Worm (Caenorhabditis elegans) whole organism, L1 larva: ENCODE results near the gene C32D5.4.

Experiments
- C16A3.4 ChIP-seq: fragments of 150-350 bp; optimal IDR thresholded peaks from 2 replicates; lab custom pipeline; 2014; ENCODE audit warnings: missing biosample characterization, missing genetic modification characterization
- Y116A8C.19 ChIP-seq: sonication (generic microtip); optimal IDR thresholded peaks from 2 replicates; lab custom pipeline; 2016; ENCODE audit warnings: missing compliant biosample characterization, missing genetic modification characterization, borderline replicate concordance
- aha-1 ChIP-seq: fragments of 150-350 bp; optimal IDR thresholded peaks from 2 replicates; lab custom pipeline; 2014; ENCODE audit warnings: missing biosample characterization, missing genetic modification characterization
- aly-2 ChIP-seq: fragments of 150-350 bp; optimal IDR thresholded peaks from 2 replicates; lab custom pipeline; 2014; ENCODE audit warnings: missing biosample characterization, missing genetic modification characterization
- blmp-1 ChIP-seq: fragments of 150-350 bp; optimal IDR thresholded peaks from 2 replicates; lab custom pipeline; 2014; ENCODE audit warnings: missing biosample characterization, missing genetic modification characterization
- ceh-88 ChIP-seq: fragments of 200-800 bp; sonication (Bioruptor generic); IDR thresholded peaks from 2 replicates; pipeline ENCODE4 v1.3.6; 2022; ENCODE audit warnings: missing genetic modification characterization, missing compliant biosample characterization
- ceh-90 ChIP-seq: sonication (generic microtip); optimal IDR thresholded peaks from 2 replicates; lab custom pipeline; 2016; ENCODE audit warnings: missing genetic modification characterization, missing compliant biosample characterization
- dpl-1 ChIP-seq, 3 experiments: fragments of 150-350 bp in 2 of 3; sonication (generic microtip) in 1 of 3; optimal IDR thresholded peaks; 2 replicates each; lab custom pipeline; 2014 to 2017; ENCODE audit warnings: missing biosample characterization in 3 of 3, missing genetic modification characterization in 3 of 3, missing genetic modification reagents in 3 of 3
- efl-1 ChIP-seq, 4 experiments: fragments of 150-350 bp; optimal IDR thresholded peaks in 3 of 4; peaks in 1 of 4; 1 replicate in 1 of 4; 2 replicates in 3 of 4; lab custom pipeline; 2014; ENCODE audit warnings: missing biosample characterization in 2 of 4, missing genetic modification characterization in 2 of 4, missing genetic modification reagents in 2 of 4
- efl-3 ChIP-seq: fragments of 200-800 bp; sonication (Bioruptor generic); optimal IDR thresholded peaks from 2 replicates; lab custom pipeline; 2018; ENCODE audit warnings: mild to moderate bottlenecking, missing genetic modification characterization, missing compliant biosample characterization
- elt-2 ChIP-seq: sonication (generic microtip); optimal IDR thresholded peaks from 2 replicates; lab custom pipeline; 2016; ENCODE audit warnings: missing genetic modification characterization, mild to moderate bottlenecking, inconsistent platforms, missing compliant biosample characterization, missing genetic modification reagents
- elt-3 ChIP-seq, 6 experiments: fragments of 150-350 bp in 1 of 6; sonication (generic microtip); optimal IDR thresholded peaks; 2 replicates each; lab custom pipeline; 2017 to 2018; ENCODE audit warnings: missing biosample characterization in 6 of 6, missing genetic modification characterization in 6 of 6, inconsistent platforms in 1 of 6
- fkh-4 ChIP-seq: sonication (generic microtip); optimal IDR thresholded peaks from 2 replicates; lab custom pipeline; 2016; ENCODE audit warnings: missing compliant biosample characterization, missing genetic modification characterization, borderline replicate concordance
- fkh-8 ChIP-seq: sonication (generic microtip); optimal IDR thresholded peaks from 2 replicates; lab custom pipeline; 2016; ENCODE audit warnings: mild to moderate bottlenecking, missing genetic modification characterization, missing compliant biosample characterization
- fos-1 ChIP-seq: fragments of 150-350 bp; optimal IDR thresholded peaks from 2 replicates; lab custom pipeline; 2014; ENCODE audit warnings: missing biosample characterization, missing genetic modification characterization
- irx-1 ChIP-seq: sonication (generic microtip); optimal IDR thresholded peaks from 2 replicates; lab custom pipeline; 2016; ENCODE audit warnings: missing genetic modification characterization, missing compliant biosample characterization
- isw-1 ChIP-seq: fragments of 200-800 bp; sonication (Bioruptor generic); IDR thresholded peaks from 2 replicates; pipeline ENCODE4 v1.3.6; 2022; ENCODE audit warnings: missing genetic modification characterization, missing compliant biosample characterization
- lin-14 ChIP-seq: fragments of 200-800 bp; sonication (Bioruptor generic); optimal IDR thresholded peaks from 2 replicates; lab custom pipeline; 2018; ENCODE audit warnings: mild to moderate bottlenecking, missing genetic modification characterization, moderate library complexity, missing compliant biosample characterization
- lin-15B ChIP-seq: fragments of 150-350 bp; sonication (generic microtip); optimal IDR thresholded peaks from 3 replicates; lab custom pipeline; 2014; ENCODE audit warnings: missing biosample characterization, missing genetic modification characterization
- lin-35 ChIP-seq, 2 experiments: fragments of 150-350 bp; optimal IDR thresholded peaks; 2 replicates each; lab custom pipeline; 2014; ENCODE audit warnings: missing biosample characterization in 2 of 2, missing genetic modification characterization in 2 of 2, missing genetic modification reagents in 2 of 2
- lin-39 ChIP-seq: fragments of 150-350 bp; optimal IDR thresholded peaks from 2 replicates; lab custom pipeline; 2014; ENCODE audit warnings: missing biosample characterization, missing genetic modification reagents, missing genetic modification characterization
- lir-3 ChIP-seq: sonication (generic microtip); optimal IDR thresholded peaks from 2 replicates; lab custom pipeline; 2016; ENCODE audit warnings: mild to moderate bottlenecking, missing genetic modification characterization, moderate library complexity, missing compliant biosample characterization; ENCODE audit not compliant: poor library complexity
- lsy-2 ChIP-seq, 2 experiments: fragments of 150-350 bp; optimal IDR thresholded peaks; 2 replicates each; lab custom pipeline; 2014; ENCODE audit warnings: missing biosample characterization in 2 of 2, missing genetic modification characterization in 2 of 2
- mab-9 ChIP-seq: fragments of 200-800 bp; sonication (Bioruptor generic); IDR thresholded peaks from 2 replicates; pipeline ENCODE4 v1.3.6; 2022; ENCODE audit warnings: missing genetic modification reagents, missing genetic modification characterization, missing compliant biosample characterization
- mdl-1 ChIP-seq, 2 experiments: fragments of 150-350 bp; optimal IDR thresholded peaks; 2 replicates each; lab custom pipeline; 2014 to 2017; ENCODE audit warnings: missing biosample characterization in 2 of 2, missing genetic modification characterization in 2 of 2, inconsistent platforms in 1 of 2
- mef-2 ChIP-seq: fragments of 150-350 bp; optimal IDR thresholded peaks from 2 replicates; lab custom pipeline; 2014; ENCODE audit warnings: missing biosample characterization, missing genetic modification characterization
- nhr-11 ChIP-seq: fragments of 150-350 bp; optimal IDR thresholded peaks from 2 replicates; lab custom pipeline; 2014; ENCODE audit warnings: missing biosample characterization, missing genetic modification characterization
- nhr-19 ChIP-seq: fragments of 200-800 bp; sonication (Bioruptor generic); conservative IDR thresholded peaks from 2 replicates; pipeline ENCODE4 v1.3.6; 2022; ENCODE audit warnings: missing genetic modification characterization, missing compliant biosample characterization
- nhr-237 ChIP-seq: fragments of 150-350 bp; optimal IDR thresholded peaks from 2 replicates; lab custom pipeline; 2014; ENCODE audit warnings: missing biosample characterization, missing genetic modification characterization
- nhr-28 ChIP-seq: fragments of 150-350 bp; optimal IDR thresholded peaks from 2 replicates; lab custom pipeline; 2014; ENCODE audit warnings: missing biosample characterization, missing genetic modification characterization
- nhr-71 ChIP-seq: sonication (generic microtip); optimal IDR thresholded peaks from 2 replicates; lab custom pipeline; 2016; ENCODE audit warnings: mild to moderate bottlenecking, missing genetic modification characterization, moderate library complexity, missing compliant biosample characterization
- nhr-76 ChIP-seq: sonication (generic microtip); optimal IDR thresholded peaks from 2 replicates; lab custom pipeline; 2017; ENCODE audit warnings: missing biosample characterization, missing genetic modification characterization
- nhr-77 ChIP-seq: fragments of 150-350 bp; optimal IDR thresholded peaks from 2 replicates; lab custom pipeline; 2014; ENCODE audit warnings: missing biosample characterization, missing genetic modification characterization
- nhr-90 ChIP-seq: sonication (generic microtip); optimal IDR thresholded peaks from 2 replicates; lab custom pipeline; 2016; ENCODE audit warnings: mild to moderate bottlenecking, missing genetic modification characterization, missing compliant biosample characterization; ENCODE audit not compliant: poor library complexity
- rnt-1 ChIP-seq: sonication (generic microtip); optimal IDR thresholded peaks from 2 replicates; lab custom pipeline; 2016; ENCODE audit warnings: mild to moderate bottlenecking, missing genetic modification characterization, moderate library complexity, missing compliant biosample characterization
- skn-1 ChIP-seq: fragments of 150-350 bp; optimal IDR thresholded peaks from 2 replicates; lab custom pipeline; 2014; ENCODE audit warnings: missing biosample characterization, missing genetic modification characterization
- snpc-4 ChIP-seq: fragments of 150-350 bp; optimal IDR thresholded peaks from 2 replicates; lab custom pipeline; 2014; ENCODE audit warnings: missing biosample characterization, missing genetic modification characterization
- snu-23 ChIP-seq: sonication (generic microtip); optimal IDR thresholded peaks from 2 replicates; lab custom pipeline; 2016; ENCODE audit warnings: missing genetic modification characterization, missing compliant biosample characterization
- sox-4 ChIP-seq: sonication (generic microtip); optimal IDR thresholded peaks from 2 replicates; lab custom pipeline; 2016; ENCODE audit warnings: missing genetic modification characterization, missing compliant biosample characterization
- sptf-1 ChIP-seq: fragments of 150-350 bp; optimal IDR thresholded peaks from 2 replicates; lab custom pipeline; 2014; ENCODE audit warnings: missing biosample characterization, missing genetic modification characterization
- sup-37 ChIP-seq: fragments of 200-800 bp; sonication (Bioruptor generic); optimal IDR thresholded peaks from 2 replicates; lab custom pipeline; 2018; ENCODE audit warnings: mild to moderate bottlenecking, missing genetic modification characterization, missing compliant biosample characterization
- swsn-7 ChIP-seq: sonication (generic microtip); optimal IDR thresholded peaks from 2 replicates; lab custom pipeline; 2016; ENCODE audit warnings: missing genetic modification characterization, missing compliant biosample characterization
- tlp-1 ChIP-seq: fragments of 150-350 bp; optimal IDR thresholded peaks from 2 replicates; lab custom pipeline; 2014; ENCODE audit warnings: missing biosample characterization, missing genetic modification characterization
- unc-130 ChIP-seq: fragments of 150-350 bp; optimal IDR thresholded peaks from 2 replicates; lab custom pipeline; 2017; ENCODE audit warnings: missing biosample characterization, missing genetic modification characterization, inconsistent platforms
- unc-30 ChIP-seq: sonication (generic microtip); optimal IDR thresholded peaks from 2 replicates; lab custom pipeline; 2017; ENCODE audit warnings: missing biosample characterization, missing genetic modification characterization
- unc-86 ChIP-seq: sonication (generic microtip); optimal IDR thresholded peaks from 2 replicates; lab custom pipeline; 2016; ENCODE audit warnings: missing genetic modification characterization, missing compliant biosample characterization
- vab-15 ChIP-seq: sonication (generic microtip); optimal IDR thresholded peaks from 2 replicates; lab custom pipeline; 2017; ENCODE audit warnings: missing genotype, mild to moderate bottlenecking, missing genetic modification characterization, missing compliant biosample characterization
- zip-4 ChIP-seq: fragments of 200-800 bp; sonication (Bioruptor generic); optimal IDR thresholded peaks from 2 replicates; lab custom pipeline; 2018; ENCODE audit warnings: mild to moderate bottlenecking, missing genetic modification characterization, moderate library complexity, missing compliant biosample characterization

C32D5.4 gene

DNA sequence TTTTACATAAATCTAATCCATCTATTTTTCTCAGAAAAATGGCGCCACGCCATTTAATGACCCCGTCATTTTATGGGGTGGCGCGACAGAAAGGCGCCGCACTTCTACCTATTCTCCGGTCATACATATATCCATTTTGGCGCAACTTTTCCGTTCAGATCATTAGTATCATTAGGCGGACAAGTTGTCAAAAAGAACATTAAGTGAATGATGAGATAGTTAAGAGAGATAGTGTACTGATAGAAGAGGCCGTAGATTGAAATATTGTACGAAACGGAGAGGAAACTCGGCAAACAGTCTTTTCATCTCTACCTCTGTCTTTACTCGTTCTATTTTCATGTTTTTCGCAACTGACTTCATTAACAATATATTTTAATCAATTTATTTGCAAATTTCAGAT lies 1.2 kb upstream of the C32D5.4 start, which contains the start of gene sma-6:
sma-6 (plus strand) TSS at position 399 of the 400 bp plus-strand sequence.
- no peak for TF ChIP-seq ceh-88 (GFP tag; lab: Robert Waterston, UW)
- TF ChIP-seq efl-1 (optimal IDR thresholded peaks at IDR 0.05; lab: Kevin White, UChicago) = no peak
- TF ChIP-seq efl-1 (GFP tag; optimal IDR thresholded peaks at IDR 0.05 in 1 of 2; lab: Kevin White, UChicago) = peak in 1 of 2 experiments; percentile 94
- peak in 1 of 3 experiments; percentile 7 for TF ChIP-seq dpl-1 (GFP tag; optimal IDR thresholded peaks at IDR 0.05; lab: Kevin White, UChicago)
- TF ChIP-seq lin-15B = no peak
- no peak for TF ChIP-seq efl-3 (GFP tag; lab: Kevin White, UChicago)
- TF ChIP-seq ceh-90 (tag; lab: Kevin White, UChicago) = no peak
- no peak for TF ChIP-seq sptf-1
- peak in 1 of 6 experiments; percentile 63 for TF ChIP-seq elt-3 (tag; optimal IDR thresholded peaks at IDR 0.05; lab: Kevin White, UChicago)
- TF ChIP-seq nhr-11 (tag; lab: Kevin White, UChicago) = no peak
- TF ChIP-seq fkh-4 (tag; lab: Kevin White, UChicago) = no peak
- peak; percentile 68 for TF ChIP-seq blmp-1
- TF ChIP-seq mab-9 (GFP tag; lab: Robert Waterston, UW) = no peak
- no peak for TF ChIP-seq skn-1
- TF ChIP-seq snu-23 = peak; percentile 10
- TF ChIP-seq nhr-71 (tag; lab: Kevin White, UChicago) = no peak
- TF ChIP-seq aly-2 (tag; lab: Kevin White, UChicago) = no peak
- no peak for TF ChIP-seq sox-4
- TF ChIP-seq rnt-1 (tag; lab: Kevin White, UChicago) = no peak
- TF ChIP-seq nhr-237 (tag; lab: Kevin White, UChicago) = no peak
- TF ChIP-seq lin-14 (GFP tag; lab: Kevin White, UChicago) = peak; percentile 46
- TF ChIP-seq lsy-2 (tag; optimal IDR thresholded peaks at IDR 0.05; lab: Kevin White, UChicago) = peak in 1 of 2 experiments; percentile 23
- peak in 1 of 2 experiments; percentile 37 for TF ChIP-seq lin-35 (GFP tag; optimal IDR thresholded peaks at IDR 0.05; lab: Kevin White, UChicago)

DNA sequence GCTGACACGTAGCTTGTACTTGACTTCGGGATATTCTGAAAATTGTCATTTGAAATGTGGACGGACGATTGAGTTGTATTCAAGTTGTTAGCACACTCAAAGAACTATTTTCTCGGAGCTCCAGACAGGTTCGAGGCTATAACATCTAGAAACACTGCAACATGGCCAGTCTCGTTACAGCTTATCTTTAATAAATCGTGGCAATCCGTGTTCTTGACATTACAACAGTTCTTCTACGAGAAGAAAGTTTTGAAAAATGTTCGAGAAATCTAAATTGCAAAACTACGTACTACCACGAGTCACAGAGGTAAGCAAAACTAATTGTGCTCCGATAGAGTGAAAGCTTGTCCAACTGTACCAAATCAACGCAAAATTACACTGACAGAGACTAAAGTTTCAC lies 798 bp downstream of the C32D5.4 start:
- TF ChIP-seq lin-15B (no peak), lir-3 (no peak), fos-1 (no peak), swsn-7 (tag; lab: Kevin White, UChicago) (no peak), nhr-237 (tag; lab: Kevin White, UChicago) (no peak), mef-2 (no peak), aha-1 (tag; lab: Kevin White, UChicago) (no peak), tlp-1 (tag; lab: Kevin White, UChicago) (no peak)

DNA sequence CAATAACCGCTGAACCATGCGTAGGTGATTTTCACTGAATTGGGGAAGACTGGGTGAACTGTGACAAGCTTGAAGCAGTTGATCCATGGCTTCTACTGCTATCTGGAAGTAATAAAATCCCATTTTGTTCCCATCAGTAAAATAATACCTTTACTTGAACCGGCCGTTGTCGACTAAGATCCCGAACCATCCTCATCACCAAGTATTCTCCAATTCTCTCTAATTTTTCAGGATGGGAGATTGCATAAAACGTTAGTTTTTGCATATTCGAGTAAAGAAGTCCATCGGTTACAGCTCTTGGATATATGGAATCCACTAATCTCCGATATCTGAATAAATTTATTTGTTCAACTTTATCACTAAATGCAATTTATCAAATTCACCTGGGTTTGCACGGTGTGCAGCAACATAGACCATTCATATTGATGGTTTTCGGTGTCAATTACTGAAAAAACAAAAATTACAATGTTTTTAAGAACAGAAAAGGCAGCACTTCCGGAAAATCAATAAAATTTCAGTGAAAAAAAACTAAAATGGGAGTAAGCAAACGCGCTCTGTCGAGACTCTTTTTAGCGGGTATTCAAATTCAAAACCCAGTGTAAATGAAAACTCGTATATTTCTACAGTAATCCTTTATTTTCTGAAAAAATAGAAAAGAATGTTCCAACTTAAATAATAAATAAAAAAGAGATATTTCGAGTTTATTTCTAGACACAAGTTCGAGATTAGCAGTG lies 2.1 kb downstream of the C32D5.4 start, which contains the start of gene efr-3:
efr-3 (minus strand) TSS at position 505 of the 734 bp plus-strand sequence.
- TF ChIP-seq mef-2 (no peak), unc-86 (tag; lab: Kevin White, UChicago) (peak; percentile 28), isw-1 (GFP tag; lab: Robert Waterston, UW) (peak; percentile 51), nhr-19 (GFP tag; lab: Robert Waterston, UW) (peak; percentile 21; the same call in 1 of the 2 replicates), tlp-1 (tag; lab: Kevin White, UChicago) (no peak), snpc-4 (tag; lab: Kevin White, UChicago) (peak; percentile 24), nhr-90 (tag; lab: Kevin White, UChicago) (peak; percentile 21), lin-39 (tag; lab: Kevin White, UChicago) (peak; percentile 38), unc-30 (tag; lab: Kevin White, UChicago) (no peak), mdl-1 (tag; optimal IDR thresholded peaks at IDR 0.05; lab: Kevin White, UChicago) (no peak), lin-15B (peak; percentile 24), irx-1 (tag; lab: Kevin White, UChicago) (no peak), nhr-76 (tag; lab: Kevin White, UChicago) (no peak), C16A3.4 (tag; lab: Kevin White, UChicago) (peak; percentile 16), zip-4 (no peak), unc-130 (no peak), fos-1 (no peak), fkh-8 (tag; lab: Kevin White, UChicago) (peak; percentile 3), vab-15 (tag; lab: Kevin White, UChicago) (no peak), nhr-237 (tag; lab: Kevin White, UChicago) (no peak), efl-3 (GFP tag; lab: Kevin White, UChicago) (no peak), Y116A8C.19 (tag; lab: Kevin White, UChicago) (no peak), mab-9 (GFP tag; lab: Robert Waterston, UW) (no peak), nhr-77 (tag; lab: Kevin White, UChicago) (no peak), nhr-28 (no peak), aly-2 (tag; lab: Kevin White, UChicago) (no peak), sup-37 (GFP tag; lab: Kevin White, UChicago) (no peak), elt-2 (no peak)
